Fruit fly (Drosophila melanogaster) whole organism, embryonic: ENCODE data around the gene Iru.

Source experiments
- CoRest ChIP-seq: fragments of 200-800 bp; sonication (Bioruptor generic); optimal IDR thresholded peaks from 3 replicates; lab custom pipeline; 2018; ENCODE audit warnings: missing biosample characterization, mild to moderate bottlenecking, missing genetic modification characterization, moderate library complexity
- Hr3 ChIP-seq: fragments of 200-800 bp; sonication (Bioruptor generic); optimal IDR thresholded peaks from 3 replicates; lab custom pipeline; 2016; ENCODE audit warnings: missing biosample characterization, missing genetic modification characterization
- br ChIP-seq: fragments of >200 bp; optimal IDR thresholded peaks from 2 replicates; lab custom pipeline; 2017

DNA sequence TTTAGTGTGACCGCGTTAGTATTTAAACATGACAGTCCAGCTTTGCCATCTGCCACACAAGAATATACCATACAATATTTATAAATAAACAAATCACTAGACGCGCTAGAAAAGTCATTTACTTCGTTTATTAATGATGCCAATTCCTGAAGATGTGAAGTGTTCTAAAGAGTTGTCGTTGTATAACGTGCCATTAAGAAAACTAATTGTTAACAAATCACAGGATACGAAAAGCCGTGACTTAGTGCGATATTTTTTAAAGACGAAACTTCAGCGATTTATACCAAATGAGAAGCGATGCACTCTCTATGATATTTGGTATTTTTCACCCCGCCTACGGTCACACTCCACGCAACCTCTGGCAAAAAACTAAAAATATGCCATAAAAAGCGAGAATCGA is 33.2 kb downstream of the Iru start, which contains the start of gene neur:
- no peak for TF ChIP-seq br
- peak; percentile 75 for TF ChIP-seq CoRest (tag; lab: Kevin White, UChicago)
- no peak for TF ChIP-seq Hr3 (GFP tag; lab: Kevin White, UChicago)
